Fruit fly (Drosophila melanogaster): ENCODE data around the gene obst-I.

obst-I gene

DNA sequence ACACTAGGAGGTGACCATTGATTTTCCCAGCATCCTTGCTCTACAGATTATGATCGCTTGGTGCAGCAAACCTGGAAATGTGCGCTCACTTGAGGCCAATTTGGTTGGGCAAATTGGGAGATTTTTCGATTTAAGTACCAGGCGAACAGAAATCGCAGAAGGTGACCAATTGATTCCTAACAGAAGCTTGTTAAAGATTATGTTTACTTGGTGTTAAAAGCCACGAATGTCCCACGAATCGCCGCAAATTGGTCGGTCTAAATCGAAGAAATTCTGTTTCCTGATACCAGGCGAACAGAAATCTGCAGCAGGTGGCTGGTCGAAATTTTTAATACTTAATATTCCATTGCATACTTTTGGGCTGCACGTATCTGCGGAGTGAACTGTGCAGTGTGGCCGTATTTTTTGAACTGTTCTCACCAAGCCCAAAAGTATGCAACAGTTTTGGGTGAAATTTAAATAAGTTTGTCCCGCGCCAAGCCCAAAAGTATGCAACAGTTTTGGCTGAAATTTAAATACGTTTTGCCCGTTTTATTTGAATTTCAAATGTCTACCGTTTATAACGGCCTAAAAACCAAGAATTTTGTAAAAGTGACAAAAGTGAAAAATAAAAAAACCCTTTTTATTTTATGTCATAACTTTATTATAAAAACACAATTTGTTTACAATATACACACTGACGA, 23.7 kb upstream of the obst-I start, which contains the start of gene CG32301 (continued):
- TF ChIP-seq run (tag; optimal IDR thresholded peaks at IDR 0.05): no peak
- TF ChIP-seq CTCF (GFP tag; optimal IDR thresholded peaks at IDR 0.05): peak; percentile 62
- TF ChIP-seq pnt (GFP tag; optimal IDR thresholded peaks at IDR 0.05): no peak
- no peak for TF ChIP-seq CG31388 (GFP tag; optimal IDR thresholded peaks at IDR 0.05)
- no peak for TF ChIP-seq CG14710 (tag; optimal IDR thresholded peaks at IDR 0.05)
- no peak for TF ChIP-seq Doc2 (GFP tag; IDR thresholded peaks at IDR 0.05)
- no peak for TF ChIP-seq Atf-2 (GFP tag; optimal IDR thresholded peaks at IDR 0.05)
- peak in 1 of 2 experiments; percentile 41 for TF ChIP-seq Hr78 (GFP tag; optimal IDR thresholded peaks at IDR 0.05)
- no peak for TF ChIP-seq CG13624 (GFP tag; optimal IDR thresholded peaks at IDR 0.05)
- TF ChIP-seq Ptx1 (GFP tag; IDR thresholded peaks at IDR 0.05): no peak
- TF ChIP-seq ash1 (GFP tag; optimal IDR thresholded peaks at IDR 0.05): no peak
- TF ChIP-seq CG6689 (GFP tag; IDR thresholded peaks at IDR 0.05): no peak
- TF ChIP-seq CG17186 (GFP tag; optimal IDR thresholded peaks at IDR 0.05): no peak
- no peak for TF ChIP-seq luna (GFP tag; optimal IDR thresholded peaks at IDR 0.05)
- no peak for TF ChIP-seq CG17829 (tag; optimal IDR thresholded peaks at IDR 0.05)
- no peak for TF ChIP-seq disco-r (GFP tag; optimal IDR thresholded peaks at IDR 0.05)
- TF ChIP-seq CG15514 (GFP tag; optimal IDR thresholded peaks at IDR 0.05): peak; percentile 43
- peak; percentile 42; the same call in 1 of the 2 replicates for TF ChIP-seq Bgb (GFP tag; IDR thresholded peaks at IDR 0.05; ENCODE audit: partially characterized antibody)
- no peak for TF ChIP-seq Taf1 (GFP tag; IDR thresholded peaks at IDR 0.05)
- no peak for TF ChIP-seq zfh1 (GFP tag; IDR thresholded peaks at IDR 0.05)
- TF ChIP-seq CG33213 (GFP tag; optimal IDR thresholded peaks at IDR 0.05): peak; percentile 88
- peak; percentile 27 for TF ChIP-seq CoRest (tag; optimal IDR thresholded peaks at IDR 0.05)
- no peak for TF ChIP-seq CG4820 (GFP tag; optimal IDR thresholded peaks at IDR 0.05)
- no peak for TF ChIP-seq Vsx1 (GFP tag; optimal IDR thresholded peaks at IDR 0.05)
- no peak for TF ChIP-seq salm (tag; optimal IDR thresholded peaks at IDR 0.05)
- no peak for TF ChIP-seq CG3995 (GFP tag; optimal IDR thresholded peaks at IDR 0.05)
- TF ChIP-seq CG12236 (GFP tag; optimal IDR thresholded peaks at IDR 0.05): no peak
- TF ChIP-seq Nf-YA (GFP tag; IDR thresholded peaks at IDR 0.05): no peak
- no peak for TF ChIP-seq Nf-YB (GFP tag; optimal IDR thresholded peaks at IDR 0.05)
- TF ChIP-seq CG3847 (GFP tag; IDR thresholded peaks at IDR 0.05): 0 out of 2 replicates have a peak, but pooled peaks have one; percentile 9
- TF ChIP-seq lab (GFP tag; optimal IDR thresholded peaks at IDR 0.05): no peak
- peak; percentile 41; the same call in 1 of the 2 replicates for TF ChIP-seq stc (GFP tag; IDR thresholded peaks at IDR 0.05)
- TF ChIP-seq Dll (GFP tag; IDR thresholded peaks at IDR 0.05; ENCODE audit: partially characterized antibody): peak; percentile 51; the same call in 2 of the 4 replicates
- no peak for TF ChIP-seq Drgx (GFP tag; IDR thresholded peaks at IDR 0.05)
- no peak for TF ChIP-seq eve (GFP tag; optimal IDR thresholded peaks at IDR 0.05)
- TF ChIP-seq Kr (GFP tag; optimal IDR thresholded peaks at IDR 0.05): no peak
- no peak for TF ChIP-seq gsb (GFP tag; IDR thresholded peaks at IDR 0.05)
- TF ChIP-seq cato (GFP tag; optimal IDR thresholded peaks at IDR 0.05; ENCODE audit: borderline replicate concordance): no peak
- peak; percentile 99 for TF ChIP-seq Lhr (GFP tag; optimal IDR thresholded peaks at IDR 0.05)
- TF ChIP-seq Hr51 (GFP tag; optimal IDR thresholded peaks at IDR 0.05): no peak
- no peak for TF ChIP-seq CG17802 (tag; optimal IDR thresholded peaks at IDR 0.05)
- TF ChIP-seq CG9215 (GFP tag; IDR thresholded peaks at IDR 0.05): no peak
- TF ChIP-seq CG8290 (GFP tag; optimal IDR thresholded peaks at IDR 0.05): peak; percentile 98
- peak; percentile 95 to 96 for TF ChIP-seq CG8290 (tag; optimal IDR thresholded peaks at IDR 0.05)
- no peak for TF ChIP-seq CG14441 (GFP tag; IDR thresholded peaks at IDR 0.05)
- no peak for TF ChIP-seq jing (GFP tag; optimal IDR thresholded peaks at IDR 0.05)
- TF ChIP-seq Blimp-1 (GFP tag; optimal IDR thresholded peaks at IDR 0.05): no peak
- TF ChIP-seq Fer3 (tag; optimal IDR thresholded peaks at IDR 0.05): no peak
- peak; percentile 66 for TF ChIP-seq CG13287 (GFP tag; IDR thresholded peaks at IDR 0.05; ENCODE audit: partially characterized antibody)
- TF ChIP-seq CG18011 (GFP tag; optimal IDR thresholded peaks at IDR 0.05): no peak

All from whole organism, embryonic.